Fruit fly (Drosophila melanogaster): ENCODE results near the gene Gnpnat.

Gnpnat gene

DNA sequence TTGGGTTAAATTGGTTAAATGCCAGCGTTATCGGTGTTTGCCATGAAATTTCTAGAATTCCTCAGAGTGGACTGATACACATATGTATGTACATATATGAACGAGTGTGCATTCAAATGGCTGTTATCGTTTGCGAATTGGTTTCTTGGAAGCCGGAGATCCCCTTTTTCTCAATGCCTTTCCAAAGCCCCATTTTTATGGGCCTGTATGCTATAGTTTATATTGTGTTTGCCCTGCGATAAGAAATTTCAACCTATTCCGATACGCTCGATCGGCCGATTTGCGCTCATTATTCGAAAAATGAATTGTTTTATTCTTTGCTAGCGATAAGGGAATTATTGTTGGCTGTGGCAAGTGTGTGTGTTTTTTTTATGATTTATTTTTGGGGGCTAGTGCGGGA is 45.1 kb downstream of the Gnpnat start:
- TF ChIP-seq psq (optimal IDR thresholded peaks at IDR 0.05) (no peak), h (optimal IDR thresholded peaks at IDR 0.05) (no peak), ttk (optimal IDR thresholded peaks at IDR 0.05) (no peak), insv (optimal IDR thresholded peaks at IDR 0.05) (no peak), Myc (optimal IDR thresholded peaks at IDR 0.05) (no peak), Sin3A (optimal IDR thresholded peaks at IDR 0.05) (no peak)

DNA sequence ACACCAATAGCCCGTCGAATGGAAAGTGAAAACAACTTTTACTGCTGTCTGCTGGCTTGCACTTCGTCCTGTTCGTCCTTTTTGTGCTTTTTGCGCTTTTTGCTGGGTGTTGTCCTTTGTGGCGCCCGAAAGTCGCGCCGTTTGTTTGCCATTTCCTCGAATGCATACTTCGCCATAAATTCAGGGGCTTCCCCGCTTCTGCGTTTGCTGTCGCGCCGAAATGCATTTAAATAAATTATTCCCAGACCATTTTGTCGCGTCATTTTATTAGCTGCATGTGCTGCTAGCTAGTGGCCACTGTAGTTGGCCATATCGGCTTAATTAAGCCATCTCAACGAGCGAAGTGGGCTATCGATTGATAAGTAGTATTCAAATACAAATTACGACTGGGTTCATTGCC is 47.2 kb downstream of the Gnpnat start:
- no peak for TF ChIP-seq insv (optimal IDR thresholded peaks at IDR 0.05)
- no peak for TF ChIP-seq psq (optimal IDR thresholded peaks at IDR 0.05)
- no peak for TF ChIP-seq Myc (optimal IDR thresholded peaks at IDR 0.05)
- no peak for TF ChIP-seq h (optimal IDR thresholded peaks at IDR 0.05)

DNA sequence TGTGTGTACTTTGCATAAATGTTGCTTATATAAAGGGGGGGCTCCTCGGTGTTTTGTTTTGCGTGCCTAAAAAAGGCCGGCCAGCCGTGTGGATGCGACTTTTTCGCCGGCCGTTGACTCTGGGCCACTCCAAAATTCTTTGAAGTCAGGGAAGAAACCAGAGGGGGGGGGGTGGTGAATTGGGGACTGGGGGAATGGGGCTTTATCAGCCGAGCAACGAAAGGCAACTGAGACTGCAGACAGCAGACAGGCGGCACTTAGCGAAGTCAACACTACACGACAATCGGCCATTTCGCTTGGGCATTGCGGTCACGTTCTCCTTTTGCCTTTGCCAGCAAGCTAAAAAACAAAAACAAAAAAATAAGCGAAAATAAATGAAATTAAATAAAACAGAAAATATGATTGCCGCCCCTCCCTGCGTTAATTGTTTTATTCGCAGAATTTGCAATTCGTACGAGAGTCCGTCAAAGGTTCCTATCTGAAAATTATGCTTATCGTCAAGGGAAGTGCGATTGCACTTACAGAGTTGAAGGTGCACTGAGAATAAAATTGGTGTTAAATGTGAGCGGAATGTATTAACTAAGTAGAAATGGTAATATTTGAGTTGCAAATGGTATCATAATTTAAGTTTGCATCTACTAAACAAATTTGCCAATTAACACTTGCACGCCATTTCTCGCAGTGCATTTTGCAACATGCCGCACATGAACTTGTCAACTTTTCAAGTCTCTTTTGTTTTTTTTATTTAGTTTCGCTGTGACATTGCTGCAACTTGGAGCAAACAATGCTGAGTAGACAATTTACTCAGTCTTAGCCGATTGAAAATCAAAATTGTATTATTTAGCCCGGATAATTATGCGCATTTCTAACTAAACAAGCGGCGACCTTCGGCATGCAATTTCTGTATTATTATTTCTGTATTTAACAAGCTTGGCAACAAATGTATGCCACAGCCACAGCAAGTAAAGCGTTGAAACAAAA is 48.2 kb downstream of the Gnpnat start:
- no peak for TF ChIP-seq Myc (optimal IDR thresholded peaks at IDR 0.05)
- no peak for TF ChIP-seq Sin3A (optimal IDR thresholded peaks at IDR 0.05)
- no peak for TF ChIP-seq ttk (optimal IDR thresholded peaks at IDR 0.05)
- TF ChIP-seq psq (optimal IDR thresholded peaks at IDR 0.05) = no peak
- TF ChIP-seq insv (optimal IDR thresholded peaks at IDR 0.05) = no peak
- TF ChIP-seq h (optimal IDR thresholded peaks at IDR 0.05) = no peak

DNA sequence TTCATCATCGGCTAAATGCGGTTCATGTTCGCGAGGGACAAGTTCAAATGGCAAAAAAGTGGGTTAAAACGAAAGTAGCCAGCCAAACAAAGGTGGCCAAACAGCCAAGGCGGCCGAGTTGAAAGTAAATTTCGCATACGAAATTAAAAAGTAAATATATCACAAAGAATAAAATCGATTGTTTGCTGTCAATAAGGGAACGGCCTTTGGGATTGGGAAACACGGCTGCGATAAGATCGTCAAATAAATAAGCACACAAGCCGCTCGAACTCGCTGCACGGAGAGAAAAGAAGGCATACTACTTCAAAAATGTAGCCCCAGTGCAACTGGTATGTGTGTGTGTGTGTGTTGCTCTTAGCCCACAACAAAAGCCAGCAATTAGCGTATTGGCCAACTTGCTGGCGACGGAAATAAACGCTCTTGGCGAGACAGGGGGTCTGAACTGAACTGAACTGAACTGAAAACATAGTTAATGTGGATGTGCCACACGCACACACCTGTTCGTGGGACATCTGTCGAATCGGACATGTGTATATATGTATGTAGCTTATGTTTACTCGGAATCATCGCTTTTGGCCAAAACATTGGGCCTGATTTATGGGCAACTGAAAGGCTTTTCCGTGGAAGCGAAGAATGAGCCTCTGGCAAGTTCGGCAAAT is 49.9 kb downstream of the Gnpnat start:
- TF ChIP-seq psq (optimal IDR thresholded peaks at IDR 0.05) (no peak), ttk (optimal IDR thresholded peaks at IDR 0.05) (no peak), h (optimal IDR thresholded peaks at IDR 0.05) (no peak), insv (optimal IDR thresholded peaks at IDR 0.05) (no peak), Myc (optimal IDR thresholded peaks at IDR 0.05) (no peak), Sin3A (optimal IDR thresholded peaks at IDR 0.05) (no peak)

DNA sequence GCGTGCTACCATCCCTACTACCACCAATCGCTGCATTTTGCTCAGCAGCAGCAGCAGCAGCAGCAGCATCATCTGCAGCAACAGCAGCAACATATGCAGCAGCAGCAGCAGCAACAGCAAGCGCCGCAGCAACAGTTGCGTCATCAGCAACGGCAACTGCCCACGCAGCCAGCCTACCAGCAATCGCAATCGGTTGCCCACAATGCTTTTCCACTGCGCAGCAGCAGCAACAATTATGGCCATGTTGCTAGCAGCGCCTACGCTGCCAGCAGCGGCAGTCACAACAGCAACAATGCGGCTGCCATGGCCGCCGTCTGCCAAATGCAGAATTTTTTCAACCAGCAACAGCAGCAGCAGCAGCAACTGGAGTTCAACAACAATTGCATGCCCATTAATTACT is 52.1 kb downstream of the Gnpnat start:
- TF ChIP-seq Sin3A (optimal IDR thresholded peaks at IDR 0.05) = no peak
- no peak for TF ChIP-seq insv (optimal IDR thresholded peaks at IDR 0.05)
- no peak for TF ChIP-seq psq (optimal IDR thresholded peaks at IDR 0.05)
- no peak for TF ChIP-seq Myc (optimal IDR thresholded peaks at IDR 0.05)
- no peak for TF ChIP-seq ttk (optimal IDR thresholded peaks at IDR 0.05)
- no peak for TF ChIP-seq h (optimal IDR thresholded peaks at IDR 0.05)

All from Kc167 (cell line).